Worm (Caenorhabditis elegans) whole organism, young adult: ENCODE results near the gene F45E1.2.
A peak's percentile ranks its signal among the peaks of the same experiment; 100 is the strongest.

ENCODE experiments used
- B0019.2 ChIP-seq: fragments of 200-800 bp; sonication (Bioruptor generic); conservative IDR thresholded peaks from 2 replicates; pipeline ENCODE4 v1.3.6; 2022; ENCODE audit warnings: missing genetic modification reagents, missing genetic modification characterization, missing compliant biosample characterization
- C06A6.2 ChIP-seq: fragments of 200-800 bp; sonication (Bioruptor generic); conservative IDR thresholded peaks from 2 replicates; pipeline ENCODE4 v1.3.6; 2022; ENCODE audit warnings: missing genetic modification characterization, missing compliant biosample characterization
- F52B5.7 ChIP-seq: sonication (generic microtip); optimal IDR thresholded peaks from 2 replicates; lab custom pipeline; 2016; ENCODE audit warnings: mild to moderate bottlenecking, missing genetic modification characterization, missing compliant biosample characterization
- F55B11.4 ChIP-seq: sonication (generic microtip); optimal IDR thresholded peaks from 2 replicates; lab custom pipeline; 2016; ENCODE audit warnings: missing compliant biosample characterization, missing genetic modification characterization, borderline replicate concordance; ENCODE audit not compliant: insufficient read depth
- F57C9.4 ChIP-seq: sonication (generic microtip); optimal IDR thresholded peaks from 2 replicates; lab custom pipeline; 2017; ENCODE audit warnings: mild to moderate bottlenecking, missing genetic modification characterization, missing compliant biosample characterization
- K11D2.4 ChIP-seq: fragments of 200-800 bp; sonication (Bioruptor generic); IDR thresholded peaks from 2 replicates; pipeline ENCODE4 v1.3.6; 2022; ENCODE audit warnings: missing genetic modification reagents, missing genetic modification characterization, missing compliant biosample characterization
- K12H6.12 ChIP-seq: fragments of 200-800 bp; sonication (Bioruptor generic); optimal IDR thresholded peaks from 2 replicates; lab custom pipeline; 2018; ENCODE audit warnings: mild to moderate bottlenecking, missing genetic modification characterization, missing compliant biosample characterization
- T07F8.4 ChIP-seq: sonication (generic microtip); optimal IDR thresholded peaks from 2 replicates; lab custom pipeline; 2016; ENCODE audit warnings: mild to moderate bottlenecking, missing genetic modification characterization, moderate library complexity, missing compliant biosample characterization
- Y67H2A.10 ChIP-seq: fragments of 200-800 bp; sonication (Bioruptor generic); conservative IDR thresholded peaks from 2 replicates; pipeline ENCODE4 v1.3.6; 2022; ENCODE audit warnings: missing genetic modification reagents, missing genetic modification characterization, missing compliant biosample characterization
- Y79H2A.3 ChIP-seq: fragments of 200-800 bp; sonication (Bioruptor generic); conservative IDR thresholded peaks from 2 replicates; pipeline ENCODE4 v1.3.6; 2022; ENCODE audit warnings: missing genetic modification reagents, missing genetic modification characterization, missing compliant biosample characterization
- akir-1 ChIP-seq: fragments of 200-800 bp; sonication (Bioruptor generic); optimal IDR thresholded peaks from 2 replicates; lab custom pipeline; 2018; ENCODE audit warnings: mild to moderate bottlenecking, missing genetic modification characterization, moderate library complexity, missing compliant biosample characterization
- aptf-3 ChIP-seq: fragments of 200-800 bp; sonication (Bioruptor generic); IDR thresholded peaks from 2 replicates; pipeline ENCODE4 v1.3.6; 2022; ENCODE audit warnings: missing genetic modification characterization, missing compliant biosample characterization
- atf-7 ChIP-seq: sonication (generic microtip); optimal IDR thresholded peaks from 2 replicates; lab custom pipeline; 2017; ENCODE audit warnings: mild to moderate bottlenecking, missing genetic modification characterization, missing compliant biosample characterization
- athp-1 ChIP-seq: sonication (generic microtip); optimal IDR thresholded peaks from 2 replicates; lab custom pipeline; 2017; ENCODE audit warnings: mild to moderate bottlenecking, missing genetic modification characterization, missing compliant biosample characterization
- attf-5 ChIP-seq: fragments of 200-800 bp; sonication (Bioruptor generic); optimal IDR thresholded peaks from 2 replicates; lab custom pipeline; 2018; ENCODE audit warnings: mild to moderate bottlenecking, missing genetic modification characterization, missing compliant biosample characterization
- ccch-3 ChIP-seq: fragments of 200-800 bp; sonication (Bioruptor generic); optimal IDR thresholded peaks from 2 replicates; lab custom pipeline; 2018; ENCODE audit warnings: mild to moderate bottlenecking, missing genetic modification characterization, missing compliant biosample characterization
- cebp-1 ChIP-seq, 2 experiments: fragments of 200-800 bp in 1 of 2; sonication (Bioruptor generic) in 1 of 2; sonication (generic microtip) in 1 of 2; IDR thresholded peaks in 1 of 2; optimal IDR thresholded peaks in 1 of 2; 2 replicates each; pipeline versions ENCODE4 v1.3.6 to Lab custom; 2017 to 2022; ENCODE audit warnings: missing compliant biosample characterization in 2 of 2, missing genetic modification characterization in 2 of 2, mild to moderate bottlenecking in 1 of 2, missing genetic modification reagents in 1 of 2, moderate library complexity in 1 of 2
- ceh-27 ChIP-seq: fragments of 200-800 bp; sonication (Bioruptor generic); optimal IDR thresholded peaks from 2 replicates; lab custom pipeline; 2018; ENCODE audit warnings: mild to moderate bottlenecking, missing genetic modification characterization, moderate library complexity, missing compliant biosample characterization
- ceh-40 ChIP-seq: fragments of 200-800 bp; sonication (Bioruptor generic); IDR thresholded peaks from 2 replicates; pipeline ENCODE4 v1.3.6; 2022; ENCODE audit warnings: missing genetic modification characterization, missing compliant biosample characterization
- dox-1 ChIP-seq: fragments of 200-800 bp; sonication (Bioruptor generic); IDR thresholded peaks from 2 replicates; pipeline ENCODE4 v1.3.6; 2022; ENCODE audit warnings: missing genetic modification reagents, missing genetic modification characterization, missing compliant biosample characterization
- egrh-3 ChIP-seq: fragments of 200-800 bp; sonication (Bioruptor generic); IDR thresholded peaks from 2 replicates; pipeline ENCODE4 v1.3.6; 2022; ENCODE audit warnings: missing genetic modification reagents, missing genetic modification characterization, missing compliant biosample characterization
- ets-4 ChIP-seq: fragments of 200-800 bp; sonication (Bioruptor generic); optimal IDR thresholded peaks from 2 replicates; lab custom pipeline; 2018; ENCODE audit warnings: mild to moderate bottlenecking, missing genetic modification characterization, missing compliant biosample characterization
- gei-17 ChIP-seq: fragments of 200-800 bp; sonication (Bioruptor generic); optimal IDR thresholded peaks from 2 replicates; lab custom pipeline; 2018; ENCODE audit warnings: mild to moderate bottlenecking, missing genetic modification characterization, missing compliant biosample characterization
- hmg-1.2 ChIP-seq: fragments of 200-800 bp; sonication (Bioruptor generic); IDR thresholded peaks from 2 replicates; pipeline ENCODE4 v1.3.6; 2022; ENCODE audit warnings: missing genetic modification reagents, missing genetic modification characterization, missing compliant biosample characterization
- let-607 ChIP-seq, 2 experiments: fragments of 200-800 bp in 1 of 2; sonication (Bioruptor generic) in 1 of 2; sonication (generic microtip) in 1 of 2; optimal IDR thresholded peaks; 2 replicates each; lab custom pipeline; 2016 to 2018; ENCODE audit warnings: mild to moderate bottlenecking in 2 of 2, missing compliant biosample characterization in 2 of 2, missing genetic modification characterization in 2 of 2, moderate library complexity in 2 of 2, missing genotype in 1 of 2
- lin-26 ChIP-seq: fragments of 200-800 bp; sonication (Bioruptor generic); IDR thresholded peaks from 2 replicates; pipeline ENCODE4 v1.3.6; 2022; ENCODE audit warnings: missing genetic modification reagents, missing genetic modification characterization, missing compliant biosample characterization
- lin-35 ChIP-seq, 3 experiments: fragments of 150-350 bp in 2 of 3; sonication (generic microtip) in 1 of 3; optimal IDR thresholded peaks; 2 replicates each; lab custom pipeline; 2014 to 2018; ENCODE audit warnings: missing biosample characterization in 3 of 3, missing genetic modification characterization in 3 of 3, missing genetic modification reagents in 3 of 3
- lin-40 ChIP-seq: sonication (generic microtip); optimal IDR thresholded peaks from 2 replicates; lab custom pipeline; 2016; ENCODE audit warnings: missing genetic modification characterization, mild to moderate bottlenecking, missing compliant biosample characterization, missing genotype, missing genetic modification reagents
- madf-10 ChIP-seq: sonication (generic microtip); optimal IDR thresholded peaks from 2 replicates; lab custom pipeline; 2016; ENCODE audit warnings: mild to moderate bottlenecking, missing genetic modification characterization, missing compliant biosample characterization
- madf-3 ChIP-seq: fragments of 200-800 bp; sonication (Bioruptor generic); IDR thresholded peaks from 2 replicates; pipeline ENCODE4 v1.3.6; 2022; ENCODE audit warnings: missing genetic modification reagents, missing genetic modification characterization, missing compliant biosample characterization
- nfya-2 ChIP-seq: fragments of 200-800 bp; sonication (Bioruptor generic); IDR thresholded peaks from 2 replicates; pipeline ENCODE4 v1.3.6; 2022; ENCODE audit warnings: missing genetic modification reagents, missing genetic modification characterization, missing compliant biosample characterization
- nfyb-1 ChIP-seq: fragments of 200-800 bp; sonication (Bioruptor generic); IDR thresholded peaks from 2 replicates; pipeline ENCODE4 v1.3.6; 2022; ENCODE audit warnings: missing genetic modification reagents, missing genetic modification characterization, missing compliant biosample characterization
- nhr-27 ChIP-seq: fragments of 200-800 bp; sonication (Bioruptor generic); optimal IDR thresholded peaks from 2 replicates; lab custom pipeline; 2018; ENCODE audit warnings: mild to moderate bottlenecking, missing genetic modification characterization, moderate library complexity, missing compliant biosample characterization
- nhr-80 ChIP-seq: sonication (generic microtip); optimal IDR thresholded peaks from 2 replicates; lab custom pipeline; 2016; ENCODE audit warnings: missing genetic modification characterization, missing compliant biosample characterization
- pbrm-1 ChIP-seq: fragments of 200-800 bp; sonication (Bioruptor generic); IDR thresholded peaks from 2 replicates; pipeline ENCODE4 v1.3.6; 2022; ENCODE audit warnings: missing genetic modification reagents, missing genetic modification characterization, missing compliant biosample characterization
- snpc-1.3 ChIP-seq: sonication (generic microtip); optimal IDR thresholded peaks from 2 replicates; lab custom pipeline; 2017; ENCODE audit warnings: missing genetic modification characterization, mild to moderate bottlenecking, missing compliant biosample characterization, antibody characterized with exemption, moderate library complexity, missing genotype, missing genetic modification reagents; ENCODE audit not compliant: insufficient read depth
- snpc-3.4 ChIP-seq: sonication (generic microtip); optimal IDR thresholded peaks from 2 replicates; lab custom pipeline; 2017; ENCODE audit warnings: missing genetic modification characterization, mild to moderate bottlenecking, missing compliant biosample characterization, antibody characterized with exemption, moderate library complexity, missing genotype, missing genetic modification reagents
- snpc-4 ChIP-seq, 5 experiments: fragments of 150-350 bp in 1 of 5; sonication (generic microtip) in 4 of 5; optimal IDR thresholded peaks; 2 replicates each; lab custom pipeline; 2014 to 2018; ENCODE audit warnings: missing genetic modification characterization in 5 of 5, missing biosample characterization in 3 of 5, antibody characterized with exemption in 2 of 5, mild to moderate bottlenecking in 2 of 5, missing compliant biosample characterization in 2 of 5, missing genotype in 2 of 5, moderate library complexity in 2 of 5, missing genetic modification reagents in 1 of 5
- somi-1 ChIP-seq: fragments of 200-800 bp; sonication (Bioruptor generic); optimal IDR thresholded peaks from 2 replicates; lab custom pipeline; 2018; ENCODE audit warnings: mild to moderate bottlenecking, missing genetic modification characterization, missing compliant biosample characterization
- tbp1 ChIP-seq: fragments of 200-800 bp; sonication (Bioruptor generic); optimal IDR thresholded peaks from 2 replicates; lab custom pipeline; 2018; ENCODE audit warnings: mild to moderate bottlenecking, missing genetic modification characterization, missing compliant biosample characterization
- tlf-1 ChIP-seq: fragments of 200-800 bp; sonication (Bioruptor generic); optimal IDR thresholded peaks from 2 replicates; lab custom pipeline; 2018; ENCODE audit warnings: mild to moderate bottlenecking, missing genetic modification characterization, missing compliant biosample characterization
- zfh-2 ChIP-seq: fragments of 200-800 bp; sonication (Bioruptor generic); conservative IDR thresholded peaks from 2 replicates; pipeline ENCODE4 v1.3.6; 2022; ENCODE audit warnings: missing genetic modification reagents, missing genetic modification characterization, missing compliant biosample characterization
- zim-3 ChIP-seq: sonication (generic microtip); optimal IDR thresholded peaks from 2 replicates; lab custom pipeline; 2017; ENCODE audit warnings: mild to moderate bottlenecking, missing genetic modification characterization, moderate library complexity, missing compliant biosample characterization
- ztf-18 ChIP-seq: sonication (generic microtip); optimal IDR thresholded peaks from 2 replicates; lab custom pipeline; 2016; ENCODE audit warnings: missing genotype, mild to moderate bottlenecking, missing genetic modification characterization, missing compliant biosample characterization
- ztf-25 ChIP-seq: fragments of 200-800 bp; sonication (Bioruptor generic); IDR thresholded peaks from 2 replicates; pipeline ENCODE4 v1.3.6; 2022; ENCODE audit warnings: missing genetic modification reagents, missing genetic modification characterization, missing compliant biosample characterization
- ztf-26 ChIP-seq: sonication (generic microtip); optimal IDR thresholded peaks from 2 replicates; lab custom pipeline; 2017; ENCODE audit warnings: missing genetic modification characterization, missing compliant biosample characterization

The F45E1.2 gene

ce11 chrX:8021609-8022008 lies 18.1 kb downstream of the F45E1.2 start:
- TF ChIP-seq ztf-18 (tag; lab: Kevin White, UChicago): peak; percentile 52
- TF ChIP-seq nhr-27: no peak
- peak; percentile 67 for TF ChIP-seq lin-40 (tag; lab: Kevin White, UChicago)
- TF ChIP-seq F52B5.7 (tag; lab: Kevin White, UChicago): peak; percentile 61
- peak; percentile 44 for TF ChIP-seq zim-3 (tag; lab: Kevin White, UChicago)
- TF ChIP-seq somi-1 (GFP tag; lab: Kevin White, UChicago): peak; percentile 61
- peak; percentile 18 for TF ChIP-seq T07F8.4
- peak; percentile 93 for TF ChIP-seq zfh-2
- TF ChIP-seq ztf-26: peak; percentile 7
- no peak for TF ChIP-seq F57C9.4
- peak; percentile 33 for TF ChIP-seq ceh-27 (GFP tag; lab: Kevin White, UChicago)
- TF ChIP-seq F55B11.4 (tag; lab: Kevin White, UChicago): no peak
- TF ChIP-seq attf-5 (GFP tag; lab: Kevin White, UChicago): peak; percentile 55
- TF ChIP-seq K11D2.4 (GFP tag; lab: Robert Waterston, UW): peak; percentile 80
- peak; percentile 65 for TF ChIP-seq C06A6.2
- peak; percentile 43 for TF ChIP-seq atf-7 (tag; lab: Kevin White, UChicago)
- peak; percentile 28; the same call in 1 of the 2 replicates for TF ChIP-seq cebp-1 (GFP tag; IDR thresholded peaks at IDR 0.05; lab: Robert Waterston, UW)
- TF ChIP-seq cebp-1 (tag; optimal IDR thresholded peaks at IDR 0.05; lab: Kevin White, UChicago): peak; percentile 93
- 0 out of 2 replicates have a peak, but pooled peaks have one; percentile 14 for TF ChIP-seq Y67H2A.10 (GFP tag; lab: Robert Waterston, UW)
- no peak for TF ChIP-seq nfya-2 (GFP tag; lab: Robert Waterston, UW)
- no peak for TF ChIP-seq snpc-4 (GFP tag; optimal IDR thresholded peaks at IDR 0.05; lab: Kevin White, UChicago)
- TF ChIP-seq snpc-4 (tag; optimal IDR thresholded peaks at IDR 0.05; lab: Kevin White, UChicago): peak in 2 of 4 experiments; percentile 27 to 30
- TF ChIP-seq let-607 (tag; optimal IDR thresholded peaks at IDR 0.05; lab: Kevin White, UChicago): peak; percentile 10 to 25
- TF ChIP-seq K12H6.12 (tag; lab: Kevin White, UChicago): peak; percentile 94
- TF ChIP-seq B0019.2: no peak
- TF ChIP-seq ccch-3 (GFP tag; lab: Kevin White, UChicago): no peak
- TF ChIP-seq athp-1 (tag; lab: Kevin White, UChicago): no peak
- TF ChIP-seq dox-1 (GFP tag; lab: Robert Waterston, UW): peak; percentile 54; the same call in 1 of the 2 replicates
- TF ChIP-seq lin-26 (GFP tag; lab: Robert Waterston, UW): peak; percentile 37; the same call in 1 of the 2 replicates
- peak; percentile 76; the same call in 1 of the 2 replicates for TF ChIP-seq aptf-3 (GFP tag; lab: Robert Waterston, UW)
- TF ChIP-seq ets-4: peak; percentile 40
- no peak for TF ChIP-seq Y79H2A.3 (GFP tag; lab: Robert Waterston, UW)
- peak; percentile 54 for TF ChIP-seq hmg-1.2 (GFP tag; lab: Robert Waterston, UW)
- no peak for TF ChIP-seq snpc-3.4 (tag; lab: Kevin White, UChicago)
- peak; percentile 12 for TF ChIP-seq tbp1 (GFP tag; lab: Kevin White, UChicago)
- TF ChIP-seq ztf-25 (GFP tag; lab: Robert Waterston, UW): 0 out of 2 replicates have a peak, but pooled peaks have one; percentile 42
- TF ChIP-seq nfyb-1 (GFP tag; lab: Robert Waterston, UW): peak; percentile 69; the same call in 1 of the 2 replicates
- TF ChIP-seq madf-3: no peak; the same call in 1 of the 2 replicates
- TF ChIP-seq madf-10 (tag; lab: Kevin White, UChicago): peak; percentile 35
- TF ChIP-seq nhr-80 (tag; lab: Kevin White, UChicago): peak; percentile 33
- no peak for TF ChIP-seq ceh-40
- peak in 1 of 3 experiments; percentile 71 for TF ChIP-seq lin-35 (GFP tag; optimal IDR thresholded peaks at IDR 0.05; lab: Kevin White, UChicago)
- TF ChIP-seq gei-17: no peak
- TF ChIP-seq egrh-3 (GFP tag; lab: Robert Waterston, UW): peak; percentile 13; the same call in 1 of the 2 replicates
- TF ChIP-seq akir-1: peak; percentile 16
- TF ChIP-seq tlf-1 (GFP tag; lab: Kevin White, UChicago): peak; percentile 12
- TF ChIP-seq snpc-1.3 (tag; lab: Kevin White, UChicago): no peak
- peak; percentile 54; the same call in 1 of the 2 replicates for TF ChIP-seq pbrm-1 (GFP tag; lab: Robert Waterston, UW)
